Fruit fly (Drosophila melanogaster) whole organism, pupa: ENCODE results near the gene CG6607.

Experiments
- CG8301 ChIP-seq: fragments of 200-800 bp; sonication (Bioruptor generic); optimal IDR thresholded peaks from 2 replicates; lab custom pipeline; 2018; ENCODE audit warnings: missing biosample characterization, mild to moderate bottlenecking, missing genetic modification characterization
- D1 ChIP-seq: fragments of 200-800 bp; sonication (Bioruptor generic); optimal IDR thresholded peaks from 2 replicates; lab custom pipeline; 2018; ENCODE audit warnings: missing biosample characterization, mild to moderate bottlenecking, missing genetic modification characterization, moderate library complexity
- EcR ChIP-seq: fragments of 200-800 bp; sonication (Bioruptor generic); optimal IDR thresholded peaks from 3 replicates; lab custom pipeline; 2019; ENCODE audit warnings: missing biosample characterization, missing genetic modification characterization, mild to moderate bottlenecking, moderate library complexity, missing genetic modification reagents
- Ets98B ChIP-seq: fragments of 200-800 bp; sonication (Bioruptor generic); IDR thresholded peaks from 2 replicates; pipeline ENCODE4 v1.3.6; 2022; ENCODE audit warnings: missing biosample characterization, missing genetic modification characterization
- Pif1A ChIP-seq: fragments of 200-800 bp; sonication (Bioruptor generic); optimal IDR thresholded peaks from 3 replicates; lab custom pipeline; 2016; ENCODE audit warnings: missing biosample characterization, missing genetic modification characterization
- Snoo ChIP-seq: fragments of 200-800 bp; sonication (Bioruptor generic); optimal IDR thresholded peaks from 3 replicates; lab custom pipeline; 2017; ENCODE audit warnings: missing biosample characterization, mild to moderate bottlenecking, missing genetic modification characterization, inconsistent platforms
- rn ChIP-seq: fragments of 200-800 bp; sonication (Bioruptor generic); IDR thresholded peaks from 2 replicates; pipeline ENCODE4 v1.3.6; 2022; ENCODE audit warnings: missing biosample characterization, missing genetic modification characterization

DNA sequence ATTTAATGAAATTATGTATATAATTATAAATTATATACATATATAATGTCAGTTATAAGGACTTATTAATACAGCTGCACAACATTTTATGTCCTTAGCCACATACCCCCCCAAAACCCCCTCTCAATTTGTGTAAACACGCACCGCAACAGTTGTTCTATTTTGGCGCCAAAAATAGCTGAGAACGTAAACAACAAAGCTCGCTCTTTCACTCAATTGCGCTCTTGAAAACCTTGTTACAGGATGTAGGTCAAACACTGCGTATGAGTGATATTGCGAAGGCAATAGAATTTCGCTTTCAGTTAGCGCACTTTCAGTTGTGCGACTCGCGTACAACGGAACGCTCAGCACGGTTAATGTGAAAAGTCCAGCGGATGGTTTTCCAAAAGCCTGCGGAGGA is 16.5 kb downstream of the CG6607 start, which contains the start of gene Esyt2:
- TF ChIP-seq Ets98B (GFP tag; lab: Robert Waterston, UW) (peak; percentile 61; the same call in 1 of the 2 replicates), rn (no peak), Pif1A (no peak), CG8301 (tag; lab: Kevin White, UChicago) (no peak), EcR (GFP tag; lab: Kevin White, UChicago) (no peak), Snoo (tag; lab: Kevin White, UChicago) (no peak), D1 (tag; lab: Kevin White, UChicago) (no peak)
